Worm (Caenorhabditis elegans): ENCODE data around the gene ZK84.5.
A peak's percentile ranks its signal among the peaks of the same experiment; 100 is the strongest.

ZK84.5 gene

ce11 chrII:6046023-6046631 lies 29.8 kb upstream of the ZK84.5 start (continued):
- TF ChIP-seq alr-1 (tag; optimal IDR thresholded peaks at IDR 0.05; ENCODE audit: borderline replicate concordance) (no peak), pax-3 (tag; optimal IDR thresholded peaks at IDR 0.05) (no peak), nhr-84 (tag; optimal IDR thresholded peaks at IDR 0.05) (no peak), nhr-47 (tag; optimal IDR thresholded peaks at IDR 0.05) (peak; percentile 33), pqm-1 (tag; optimal IDR thresholded peaks at IDR 0.05) (no peak), C04F5.9 (tag; optimal IDR thresholded peaks at IDR 0.05) (no peak), ztf-4 (tag; optimal IDR thresholded peaks at IDR 0.05) (no peak), lin-13 (GFP tag; optimal IDR thresholded peaks at IDR 0.05) (no peak), xbp-1 (tag; optimal IDR thresholded peaks at IDR 0.05) (no peak), snpc-4 (tag; optimal IDR thresholded peaks at IDR 0.05) (no peak), unc-62 (GFP tag; optimal IDR thresholded peaks at IDR 0.05) (no peak), fkh-8 (tag; optimal IDR thresholded peaks at IDR 0.05) (no peak), hlh-4 (tag; optimal IDR thresholded peaks at IDR 0.05) (no peak), fkh-10 (GFP tag; optimal IDR thresholded peaks at IDR 0.05) (no peak), irx-1 (tag; optimal IDR thresholded peaks at IDR 0.05) (no peak), snu-23 (GFP tag; optimal IDR thresholded peaks at IDR 0.05) (peak; percentile 43), C16A3.4 (tag; optimal IDR thresholded peaks at IDR 0.05) (no peak), skn-1 (tag; optimal IDR thresholded peaks at IDR 0.05) (no peak), nhr-71 (tag; optimal IDR thresholded peaks at IDR 0.05) (peak; percentile 40)

DNA sequence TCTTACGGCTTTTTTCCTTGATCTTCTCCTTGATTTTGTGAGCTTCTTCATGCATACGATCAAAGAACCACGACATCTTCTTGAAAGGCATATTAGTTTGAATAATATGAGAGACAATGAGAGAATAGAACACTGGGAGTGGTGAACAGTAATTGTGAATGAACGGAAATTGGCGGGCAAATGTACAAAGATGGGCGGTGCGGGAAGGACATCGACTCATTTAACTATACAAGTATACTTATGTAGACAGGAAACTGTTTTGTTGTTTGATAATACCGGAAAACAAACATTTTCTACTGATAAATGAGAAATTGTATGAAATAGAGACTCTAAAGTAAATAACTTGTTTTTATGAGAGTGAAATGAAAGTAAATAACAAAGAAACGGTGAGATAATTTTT lies 28.7 kb upstream of the ZK84.5 start, which contains the start of gene R12C12.5:
Gene R12C12.5 (minus strand): TSS at position 101 of the 400 bp plus-strand sequence.
- TF ChIP-seq lin-15B (tag; optimal IDR thresholded peaks at IDR 0.05) (no peak), isw-1 (GFP tag; IDR thresholded peaks at IDR 0.05) (no peak), ceh-88 (GFP tag; IDR thresholded peaks at IDR 0.05) (no peak), lin-13 (GFP tag; optimal IDR thresholded peaks at IDR 0.05) (no peak), unc-86 (tag; optimal IDR thresholded peaks at IDR 0.05) (no peak), efl-1 (optimal IDR thresholded peaks at IDR 0.05) (no peak), efl-1 (GFP tag; optimal IDR thresholded peaks at IDR 0.05 in 1 of 2) (no peak), egl-13 (tag; optimal IDR thresholded peaks at IDR 0.05) (no peak), nhr-85 (tag) (no peak), fos-1 (tag; optimal IDR thresholded peaks at IDR 0.05) (no peak), ceh-82 (tag; optimal IDR thresholded peaks at IDR 0.05) (no peak), F16B12.6 (tag; optimal IDR thresholded peaks at IDR 0.05) (no peak), nhr-71 (tag; optimal IDR thresholded peaks at IDR 0.05) (no peak), aly-2 (tag; optimal IDR thresholded peaks at IDR 0.05) (no peak), sptf-1 (tag; optimal IDR thresholded peaks at IDR 0.05) (no peak), egl-27 (tag; optimal IDR thresholded peaks at IDR 0.05) (no peak), fkh-10 (GFP tag; optimal IDR thresholded peaks at IDR 0.05) (no peak)

DNA sequence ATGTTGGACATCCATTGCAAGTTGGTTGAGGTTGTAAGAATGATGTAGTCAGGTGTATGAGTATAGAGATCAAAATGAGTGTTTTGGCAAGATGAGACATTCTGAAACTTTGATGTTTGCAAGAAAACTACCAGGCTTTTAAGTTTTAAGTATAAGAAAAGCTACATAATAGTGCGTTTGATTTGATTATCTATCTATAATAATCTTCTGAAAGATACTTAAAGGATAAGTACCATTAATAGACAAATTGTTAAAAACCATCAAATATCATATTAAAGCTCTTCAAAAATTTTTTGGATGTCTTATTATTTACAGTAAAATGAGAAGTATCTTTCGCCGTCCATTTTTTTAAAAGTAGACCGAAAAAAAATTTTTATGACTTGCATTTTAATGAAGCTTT lies 26.9 kb upstream of the ZK84.5 start, which contains the start of gene R12C12.10:
Gene R12C12.10 (minus strand): TSS at position 101 of the 400 bp plus-strand sequence.
- TF ChIP-seq nhr-11 (tag; optimal IDR thresholded peaks at IDR 0.05), result no peak
- TF ChIP-seq unc-86 (tag; optimal IDR thresholded peaks at IDR 0.05), result no peak
- no peak for TF ChIP-seq isw-1 (GFP tag; IDR thresholded peaks at IDR 0.05)
- no peak for TF ChIP-seq nhr-90 (tag; optimal IDR thresholded peaks at IDR 0.05; ENCODE audit: poor library complexity)
- TF ChIP-seq mab-9 (GFP tag; IDR thresholded peaks at IDR 0.05), result no peak

DNA sequence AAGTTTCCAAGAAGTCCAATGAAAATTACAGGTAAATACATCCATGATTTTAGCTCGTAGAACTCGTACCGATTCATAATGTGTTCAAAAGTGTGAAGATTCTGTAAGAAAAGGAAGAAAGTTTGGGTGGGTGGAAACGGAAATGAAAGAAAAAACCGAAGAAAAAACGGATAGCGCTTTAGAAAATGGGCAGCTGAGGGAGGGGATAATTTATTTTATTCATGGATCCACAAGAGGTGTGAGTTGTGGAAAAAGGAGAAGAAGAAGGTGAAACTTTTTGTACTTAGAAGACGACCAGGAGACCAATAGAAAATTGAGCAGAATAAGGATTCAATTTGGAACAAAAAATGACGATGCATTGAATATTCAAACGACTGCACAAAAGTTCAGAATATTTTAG lies 14.8 kb upstream of the ZK84.5 start, which contains the start of gene frpr-16:
Gene frpr-16 (minus strand): TSS at position 101 of the 400 bp plus-strand sequence.
- TF ChIP-seq unc-98 (GFP tag; IDR thresholded peaks at IDR 0.05), result no peak

Data from whole organism, L1 larva.